Fruit fly (Drosophila melanogaster) whole organism, prepupa: Measurements from ENCODE around the gene Uros2.

ENCODE experiments used
- CG10631 ChIP-seq: fragments of 200-800 bp; sonication (Bioruptor generic); optimal IDR thresholded peaks from 2 replicates; lab custom pipeline; 2016; ENCODE audit warnings: missing biosample characterization, missing genetic modification characterization
- CG10669 ChIP-seq: fragments of 200-800 bp; sonication (Bioruptor generic); optimal IDR thresholded peaks from 3 replicates; lab custom pipeline; 2018; ENCODE audit warnings: missing biosample characterization, mild to moderate bottlenecking, missing genetic modification characterization, moderate library complexity
- CG11294 ChIP-seq: fragments of 200-800 bp; sonication (Bioruptor generic); IDR thresholded peaks from 2 replicates; pipeline ENCODE4 v1.3.6; 2022; ENCODE audit warnings: missing biosample characterization, missing genetic modification characterization
- CG11762 ChIP-seq: fragments of 200-800 bp; sonication (Bioruptor generic); optimal IDR thresholded peaks from 3 replicates; lab custom pipeline; 2016; ENCODE audit warnings: missing biosample characterization, missing genetic modification characterization; ENCODE audit not compliant: insufficient read depth
- CG11902 ChIP-seq: fragments of 200-800 bp; sonication (Bioruptor generic); optimal IDR thresholded peaks from 3 replicates; lab custom pipeline; 2016; ENCODE audit warnings: missing biosample characterization, missing genetic modification characterization
- CG15336 ChIP-seq: fragments of 200-800 bp; sonication (Bioruptor generic); IDR thresholded peaks from 2 replicates; pipeline ENCODE4 v1.3.6; 2022; ENCODE audit warnings: missing biosample characterization, missing genetic modification characterization
- CG1621 ChIP-seq: fragments of 200-800 bp; sonication (Bioruptor generic); optimal IDR thresholded peaks from 3 replicates; lab custom pipeline; 2018; ENCODE audit warnings: missing biosample characterization, mild to moderate bottlenecking, missing genetic modification characterization
- CG16779 ChIP-seq: fragments of 200-800 bp; sonication (Bioruptor generic); optimal IDR thresholded peaks from 3 replicates; lab custom pipeline; 2017; ENCODE audit warnings: missing biosample characterization, mild to moderate bottlenecking, missing genetic modification characterization
- CG3032 ChIP-seq: fragments of 200-800 bp; optimal IDR thresholded peaks from 2 replicates; lab custom pipeline; 2019; ENCODE audit warnings: missing biosample characterization, mild to moderate bottlenecking, missing genetic modification characterization, moderate library complexity
- CG31627 ChIP-seq: fragments of 200-800 bp; sonication (Bioruptor generic); optimal IDR thresholded peaks from 3 replicates; lab custom pipeline; 2016; ENCODE audit warnings: missing biosample characterization, missing genetic modification characterization
- CG32006 ChIP-seq: fragments of 200-800 bp; sonication (Bioruptor generic); optimal IDR thresholded peaks from 3 replicates; lab custom pipeline; 2017; ENCODE audit warnings: missing biosample characterization, mild to moderate bottlenecking, missing genetic modification characterization
- CG34406 ChIP-seq: fragments of 200-800 bp; sonication (Bioruptor generic); optimal IDR thresholded peaks from 3 replicates; lab custom pipeline; 2016; ENCODE audit warnings: missing biosample characterization, missing genetic modification characterization
- CG3919 ChIP-seq: fragments of 200-800 bp; sonication (Bioruptor generic); optimal IDR thresholded peaks from 3 replicates; lab custom pipeline; 2016; ENCODE audit warnings: missing biosample characterization, missing genetic modification characterization
- CG4318 ChIP-seq: fragments of 200-800 bp; sonication (Bioruptor generic); optimal IDR thresholded peaks from 3 replicates; lab custom pipeline; 2017; ENCODE audit warnings: missing biosample characterization, mild to moderate bottlenecking, missing genetic modification characterization
- CG6163 ChIP-seq: fragments of 200-800 bp; sonication (Bioruptor generic); IDR thresholded peaks from 3 replicates; pipeline ENCODE4 v1.3.6; 2022; ENCODE audit warnings: missing biosample characterization, missing genetic modification characterization
- CG6792 ChIP-seq: fragments of 200-800 bp; sonication (Bioruptor generic); optimal IDR thresholded peaks from 3 replicates; lab custom pipeline; 2016; ENCODE audit warnings: missing biosample characterization, missing genetic modification characterization
- CG6854 ChIP-seq: fragments of 200-800 bp; sonication (Bioruptor generic); optimal IDR thresholded peaks from 2 replicates; lab custom pipeline; 2017; ENCODE audit warnings: missing biosample characterization, mild to moderate bottlenecking, missing genetic modification characterization
- CG8319 ChIP-seq: fragments of 200-800 bp; sonication (Bioruptor generic); optimal IDR thresholded peaks from 3 replicates; lab custom pipeline; 2016; ENCODE audit warnings: missing biosample characterization, missing genetic modification characterization
- CG8632 ChIP-seq: fragments of 200-800 bp; sonication (Bioruptor generic); optimal IDR thresholded peaks from 3 replicates; lab custom pipeline; 2016; ENCODE audit warnings: missing biosample characterization, missing genetic modification characterization
- Eip78C ChIP-seq: fragments of 200-800 bp; sonication (Bioruptor generic); peaks from one replicate; lab custom pipeline; 2016; ENCODE audit warnings: missing biosample characterization, missing genetic modification characterization
- Eip93F ChIP-seq: fragments of 200-800 bp; sonication (Bioruptor generic); optimal IDR thresholded peaks from 2 replicates; lab custom pipeline; 2016; ENCODE audit warnings: missing biosample characterization, mild to moderate bottlenecking, missing genetic modification characterization
- Gug ChIP-seq: fragments of 200-800 bp; sonication (Bioruptor generic); IDR thresholded peaks from 2 replicates; pipeline ENCODE4 v1.3.6; 2022; ENCODE audit warnings: missing biosample characterization, missing genetic modification characterization
- Hr38 ChIP-seq: sonication (Bioruptor generic); optimal IDR thresholded peaks from 2 replicates; lab custom pipeline; 2016; ENCODE audit warnings: missing biosample characterization, missing genetic modification characterization
- Lpt ChIP-seq: fragments of 200-800 bp; sonication (Bioruptor generic); optimal IDR thresholded peaks from 3 replicates; lab custom pipeline; 2016; ENCODE audit warnings: missing biosample characterization, missing genetic modification characterization
- Met ChIP-seq: fragments of 200-800 bp; sonication (Bioruptor generic); optimal IDR thresholded peaks from 3 replicates; lab custom pipeline; 2016; ENCODE audit warnings: missing biosample characterization, missing genetic modification characterization
- OdsH ChIP-seq: fragments of 200-800 bp; sonication (Bioruptor generic); optimal IDR thresholded peaks from 3 replicates; lab custom pipeline; 2016; ENCODE audit warnings: missing biosample characterization, missing genetic modification characterization
- Smox ChIP-seq: fragments of 200-800 bp; sonication (Bioruptor generic); optimal IDR thresholded peaks from 3 replicates; lab custom pipeline; 2016; ENCODE audit warnings: missing biosample characterization, missing genetic modification characterization
- acj6 ChIP-seq: fragments of 200-800 bp; sonication (Bioruptor generic); optimal IDR thresholded peaks from 3 replicates; lab custom pipeline; 2016; ENCODE audit warnings: missing biosample characterization, missing genetic modification characterization
- dsx ChIP-seq: fragments of 200-800 bp; optimal IDR thresholded peaks from 3 replicates; lab custom pipeline; 2019; ENCODE audit warnings: missing biosample characterization, mild to moderate bottlenecking, missing genetic modification characterization, moderate library complexity; ENCODE audit not compliant: poor library complexity, severe bottlenecking
- eg ChIP-seq: fragments of 200-800 bp; sonication (Bioruptor generic); IDR thresholded peaks from 3 replicates; pipeline ENCODE4 v1.3.6; 2022; ENCODE audit warnings: missing biosample characterization, missing genetic modification characterization
- esn ChIP-seq: fragments of 200-800 bp; sonication (Bioruptor generic); optimal IDR thresholded peaks from 2 replicates; lab custom pipeline; 2016; ENCODE audit warnings: missing biosample characterization, mild to moderate bottlenecking, missing genetic modification characterization, moderate library complexity
- fd59A ChIP-seq: fragments of 200-800 bp; sonication (Bioruptor generic); optimal IDR thresholded peaks from 2 replicates; lab custom pipeline; 2017; ENCODE audit warnings: missing biosample characterization, mild to moderate bottlenecking, missing genetic modification characterization, missing genetic modification reagents
- fkh ChIP-seq: fragments of 200-800 bp; sonication (Bioruptor generic); optimal IDR thresholded peaks from 3 replicates; lab custom pipeline; 2017; ENCODE audit warnings: missing biosample characterization, mild to moderate bottlenecking, missing genetic modification characterization, moderate library complexity
- lz ChIP-seq: fragments of 200-800 bp; sonication (Bioruptor generic); optimal IDR thresholded peaks from 3 replicates; lab custom pipeline; 2016; ENCODE audit warnings: missing biosample characterization, missing genetic modification characterization
- net ChIP-seq: fragments of 200-800 bp; sonication (Bioruptor generic); optimal IDR thresholded peaks from 3 replicates; lab custom pipeline; 2016; ENCODE audit warnings: missing biosample characterization, missing genetic modification characterization
- salr ChIP-seq, 2 experiments: fragments of 200-800 bp; sonication (Bioruptor generic); optimal IDR thresholded peaks; 3 replicates each; lab custom pipeline; 2016 to 2018; ENCODE audit warnings: missing biosample characterization in 2 of 2, missing genetic modification characterization in 2 of 2, mild to moderate bottlenecking in 1 of 2
- spab ChIP-seq: fragments of 200-800 bp; sonication (Bioruptor generic); optimal IDR thresholded peaks from 2 replicates; lab custom pipeline; 2017; ENCODE audit warnings: missing biosample characterization, mild to moderate bottlenecking, missing genetic modification characterization, missing genetic modification reagents
- ss ChIP-seq, 2 experiments: fragments of 200-800 bp; sonication (Bioruptor generic); optimal IDR thresholded peaks; 2 replicates in 1 of 2; 3 replicates in 1 of 2; lab custom pipeline; 2017 to 2018; ENCODE audit warnings: mild to moderate bottlenecking in 2 of 2, missing biosample characterization in 2 of 2, missing genetic modification characterization in 2 of 2, moderate library complexity in 1 of 2
- svp ChIP-seq: fragments of 200-800 bp; sonication (Bioruptor generic); peaks from one replicate; lab custom pipeline; 2016; ENCODE audit warnings: missing biosample characterization, missing genetic modification characterization
- vri ChIP-seq: fragments of 200-800 bp; sonication (Bioruptor generic); optimal IDR thresholded peaks from 3 replicates; lab custom pipeline; 2016; ENCODE audit warnings: missing biosample characterization, mild to moderate bottlenecking, missing genetic modification characterization

Uros2 gene

dm6 chr3R:15834375-15835031, 46.2 kb downstream of the Uros2 start, which contains the start of the genes CG43317 and Arpc3A:
CG43317 (minus strand) TSS chr3R:15834425.
Arpc3A (plus strand) TSS chr3R:15834648.
- peak; percentile 11 for TF ChIP-seq esn (GFP tag; lab: Kevin White, UChicago)
- TF ChIP-seq Gug (GFP tag; lab: Robert Waterston, UW), result no peak
- TF ChIP-seq CG31627 (GFP tag; lab: Kevin White, UChicago), result no peak

DNA sequence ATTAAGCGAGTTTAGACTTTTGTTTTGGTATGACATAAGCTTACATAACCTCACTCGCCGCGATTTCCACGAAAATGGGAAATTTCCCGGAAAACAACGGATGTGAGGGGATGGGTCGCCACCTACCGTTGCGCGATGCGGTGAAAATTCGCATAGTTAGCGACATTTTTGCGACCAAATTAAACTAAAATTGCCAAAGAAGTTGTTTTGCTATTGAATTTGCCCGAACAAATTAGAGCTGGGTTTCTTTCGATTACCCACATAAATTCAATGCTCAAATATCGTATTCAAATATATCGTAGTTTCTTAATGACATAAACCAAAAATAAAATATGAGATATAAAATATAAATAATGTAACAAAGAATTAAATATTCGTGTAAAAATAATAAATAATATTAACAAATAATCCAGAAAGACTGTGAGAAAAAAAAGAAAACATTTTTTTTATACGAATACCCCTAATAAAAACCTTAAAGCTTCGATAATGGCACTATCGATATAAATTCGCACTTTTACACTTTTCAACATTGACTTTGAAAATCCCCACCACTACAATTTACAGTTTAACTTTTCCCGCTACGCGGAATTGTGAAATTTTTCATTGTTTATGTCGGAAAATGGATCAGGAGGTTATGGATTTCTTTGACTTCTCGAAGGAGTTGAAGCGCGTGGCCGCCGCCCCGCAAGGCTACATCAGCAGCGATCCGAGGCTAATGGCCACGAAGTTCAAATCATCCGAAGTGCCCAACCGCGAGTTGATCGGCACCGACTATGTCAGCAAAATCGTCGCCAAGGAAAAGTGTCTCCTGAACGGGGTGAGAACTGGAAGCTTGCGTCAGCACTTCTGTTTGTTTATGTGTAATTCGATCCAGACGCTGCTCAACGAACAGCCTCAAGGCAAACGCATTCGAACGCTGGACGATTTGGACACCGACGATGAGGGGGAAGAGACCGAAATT, 48.8 kb downstream of the Uros2 start, which contains the start of the genes ND-23 and spn-E:
Gene ND-23, minus strand, starts transcription at position 254 of the 961 bp plus-strand sequence.
Gene spn-E, plus strand, starts transcription at position 556 of the 961 bp plus-strand sequence.
- peak; percentile 22 for TF ChIP-seq CG6792 (GFP tag; lab: Kevin White, UChicago)
- TF ChIP-seq CG16779, result no peak
- 0 out of 3 replicates have a peak, but pooled peaks have one; percentile 29 for TF ChIP-seq eg (GFP tag; lab: Robert Waterston, UW)
- TF ChIP-seq fkh (GFP tag; lab: Kevin White, UChicago), result no peak
- no peak for TF ChIP-seq Lpt (GFP tag; lab: Kevin White, UChicago)
- peak; percentile 6 for TF ChIP-seq lz (GFP tag; lab: Kevin White, UChicago)
- peak; percentile 29 for TF ChIP-seq OdsH (GFP tag; lab: Kevin White, UChicago)
- no peak for TF ChIP-seq net
- TF ChIP-seq CG10669 (GFP tag; lab: Kevin White, UChicago), result no peak
- no peak for TF ChIP-seq spab
- TF ChIP-seq CG31627 (GFP tag; lab: Kevin White, UChicago), result no peak
- TF ChIP-seq CG4318, result no peak
- no peak for TF ChIP-seq Hr38
- peak; percentile 69 for TF ChIP-seq CG3032 (tag; lab: Kevin White, UChicago)
- no peak for TF ChIP-seq CG11762 (GFP tag; lab: Kevin White, UChicago)
- no peak for TF ChIP-seq fd59A
- no peak for TF ChIP-seq CG8319 (GFP tag; lab: Kevin White, UChicago)
- TF ChIP-seq CG34406 (GFP tag; lab: Kevin White, UChicago), result peak; percentile 19
- TF ChIP-seq CG6163, result 0 out of 3 replicates have a peak, but pooled peaks have one; percentile 37
- no peak for TF ChIP-seq CG3919 (GFP tag; lab: Kevin White, UChicago)
- no peak for TF ChIP-seq CG8632
- TF ChIP-seq vri, result peak; percentile 66
- no peak for TF ChIP-seq dsx
- no peak for TF ChIP-seq CG1621 (tag; lab: Kevin White, UChicago)
- no peak for TF ChIP-seq CG11294
- peak in 1 of 2 experiments; percentile 24 for TF ChIP-seq salr (GFP tag; optimal IDR thresholded peaks at IDR 0.05; lab: Kevin White, UChicago)
- TF ChIP-seq svp (GFP tag; lab: Kevin White, UChicago), result no peak
- TF ChIP-seq Gug (GFP tag; lab: Robert Waterston, UW), result 0 out of 2 replicates have a peak, but pooled peaks have one; percentile 16
- no peak for TF ChIP-seq CG15336
- peak; percentile 66 for TF ChIP-seq CG10631
- TF ChIP-seq Eip93F (GFP tag; lab: Kevin White, UChicago), result no peak
- TF ChIP-seq CG32006, result no peak
- no peak for TF ChIP-seq ss (GFP tag; optimal IDR thresholded peaks at IDR 0.05; lab: Kevin White, UChicago)
- TF ChIP-seq CG6854 (GFP tag; lab: Kevin White, UChicago), result no peak
- TF ChIP-seq CG11902 (GFP tag; lab: Kevin White, UChicago), result peak; percentile 5
- no peak for TF ChIP-seq Met (GFP tag; lab: Kevin White, UChicago)
- TF ChIP-seq acj6 (GFP tag; lab: Kevin White, UChicago), result peak; percentile 35
- TF ChIP-seq Eip78C (GFP tag; lab: Kevin White, UChicago), result peak; percentile 68
- TF ChIP-seq Smox (GFP tag; lab: Kevin White, UChicago), result no peak
- TF ChIP-seq esn (GFP tag; lab: Kevin White, UChicago), result peak; percentile 25
